Fruit fly (Drosophila melanogaster) whole organism, pupa: Measurements from ENCODE around the gene Akt.

Experiments
- CG10348 ChIP-seq: fragments of 200-800 bp; sonication (Bioruptor generic); IDR thresholded peaks from 2 replicates; pipeline ENCODE4 v1.3.6; 2022; ENCODE audit warnings: missing biosample characterization, missing genetic modification characterization
- CG13204 ChIP-seq: fragments of 200-800 bp; sonication (Bioruptor generic); optimal IDR thresholded peaks from 2 replicates; lab custom pipeline; 2018; ENCODE audit warnings: missing biosample characterization, mild to moderate bottlenecking, missing genetic modification characterization, moderate library complexity
- CG14655 ChIP-seq: fragments of 200-800 bp; sonication (Bioruptor generic); optimal IDR thresholded peaks from 3 replicates; lab custom pipeline; 2017; ENCODE audit warnings: mild to moderate bottlenecking, missing biosample characterization, missing genetic modification reagents, missing genetic modification characterization
- CG17806 ChIP-seq: fragments of 200-800 bp; sonication (Bioruptor generic); optimal IDR thresholded peaks from 2 replicates; lab custom pipeline; 2018; ENCODE audit warnings: missing biosample characterization, mild to moderate bottlenecking, missing genetic modification characterization, moderate library complexity
- CG32121 ChIP-seq: fragments of 200-800 bp; sonication (Bioruptor generic); IDR thresholded peaks from 2 replicates; pipeline ENCODE4 v1.3.6; 2022; ENCODE audit warnings: missing biosample characterization, missing genetic modification characterization
- CG34367 ChIP-seq: fragments of 200-800 bp; sonication (Bioruptor generic); optimal IDR thresholded peaks from 2 replicates; lab custom pipeline; 2018; ENCODE audit warnings: missing biosample characterization, mild to moderate bottlenecking, missing genetic modification characterization
- CG4496 ChIP-seq: fragments of 200-800 bp; sonication (Bioruptor generic); IDR thresholded peaks from 3 replicates; pipeline ENCODE4 v1.3.6; 2022; ENCODE audit warnings: missing biosample characterization, missing genetic modification characterization
- CG8301 ChIP-seq: fragments of 200-800 bp; sonication (Bioruptor generic); optimal IDR thresholded peaks from 2 replicates; lab custom pipeline; 2018; ENCODE audit warnings: missing biosample characterization, mild to moderate bottlenecking, missing genetic modification characterization
- D1 ChIP-seq: fragments of 200-800 bp; sonication (Bioruptor generic); optimal IDR thresholded peaks from 2 replicates; lab custom pipeline; 2018; ENCODE audit warnings: missing biosample characterization, mild to moderate bottlenecking, missing genetic modification characterization, moderate library complexity
- EcR ChIP-seq: fragments of 200-800 bp; sonication (Bioruptor generic); optimal IDR thresholded peaks from 3 replicates; lab custom pipeline; 2019; ENCODE audit warnings: missing biosample characterization, missing genetic modification characterization, mild to moderate bottlenecking, moderate library complexity, missing genetic modification reagents
- Pif1A ChIP-seq: fragments of 200-800 bp; sonication (Bioruptor generic); optimal IDR thresholded peaks from 3 replicates; lab custom pipeline; 2016; ENCODE audit warnings: missing biosample characterization, missing genetic modification characterization
- Snoo ChIP-seq: fragments of 200-800 bp; sonication (Bioruptor generic); optimal IDR thresholded peaks from 3 replicates; lab custom pipeline; 2017; ENCODE audit warnings: missing biosample characterization, mild to moderate bottlenecking, missing genetic modification characterization, inconsistent platforms
- gl ChIP-seq: fragments of 200-800 bp; sonication (Bioruptor generic); optimal IDR thresholded peaks from 2 replicates; lab custom pipeline; 2018; ENCODE audit warnings: missing biosample characterization, mild to moderate bottlenecking, missing genetic modification characterization
- rn ChIP-seq: fragments of 200-800 bp; sonication (Bioruptor generic); IDR thresholded peaks from 2 replicates; pipeline ENCODE4 v1.3.6; 2022; ENCODE audit warnings: missing biosample characterization, missing genetic modification characterization

- TF ChIP-seq EcR (GFP tag; lab: Kevin White, UChicago): no peak
- no peak for TF ChIP-seq CG10348 (GFP tag; lab: Robert Waterston, UW)
- no peak for TF ChIP-seq Snoo (tag; lab: Kevin White, UChicago)
- TF ChIP-seq CG8301 (tag; lab: Kevin White, UChicago): no peak
- TF ChIP-seq CG17806: no peak
- TF ChIP-seq rn (GFP tag; lab: Robert Waterston, UW): no peak
- TF ChIP-seq CG4496 (GFP tag; lab: Robert Waterston, UW): no peak
- TF ChIP-seq D1 (tag; lab: Kevin White, UChicago): no peak
- no peak for TF ChIP-seq gl (tag; lab: Kevin White, UChicago)
- TF ChIP-seq CG32121 (GFP tag; lab: Robert Waterston, UW): peak; percentile 25; the same call in 1 of the 2 replicates
- TF ChIP-seq CG14655 (GFP tag; lab: Kevin White, UChicago): no peak
- TF ChIP-seq CG34367: no peak
- TF ChIP-seq Pif1A (GFP tag; lab: Kevin White, UChicago): no peak
- no peak for TF ChIP-seq CG13204 (GFP tag; lab: Kevin White, UChicago)
Observed at dm6 chr3R:16152369-16152768, 53.3 kb downstream of the Akt start.
